Fruit fly (Drosophila melanogaster): ENCODE data around the gene schlank.

The schlank gene

dm6 chrX:6287842-6288241 lies 20.8 kb upstream of the schlank start, which contains the start of the genes Top3beta and wuho:
TSS of gene Top3beta (minus strand) at chrX:6287990.
TSS of gene wuho (plus strand) at chrX:6288100.
- no peak for TF ChIP-seq Myc (optimal IDR thresholded peaks at IDR 0.05)
- TF ChIP-seq h (optimal IDR thresholded peaks at IDR 0.05): no peak
- TF ChIP-seq ttk (optimal IDR thresholded peaks at IDR 0.05): no peak
- no peak for TF ChIP-seq psq (optimal IDR thresholded peaks at IDR 0.05)
- TF ChIP-seq insv (optimal IDR thresholded peaks at IDR 0.05): no peak
- no peak for TF ChIP-seq Sin3A (optimal IDR thresholded peaks at IDR 0.05)

- no peak for TF ChIP-seq insv (optimal IDR thresholded peaks at IDR 0.05)
- TF ChIP-seq Myc (optimal IDR thresholded peaks at IDR 0.05): no peak
- TF ChIP-seq psq (optimal IDR thresholded peaks at IDR 0.05): no peak
- TF ChIP-seq h (optimal IDR thresholded peaks at IDR 0.05): no peak
- TF ChIP-seq ttk (optimal IDR thresholded peaks at IDR 0.05): no peak
- no peak for TF ChIP-seq Sin3A (optimal IDR thresholded peaks at IDR 0.05)
These were observed 16.4 kb upstream of the schlank start, which contains the start of gene CG11700 for dm6 chrX:6283470-6283869. TSS of gene CG11700 (minus strand) at chrX:6283575.

dm6 chrX:6279629-6280073 lies 12.6 kb upstream of the schlank start, which contains the start of gene Ubi-p5E:
TSS of gene Ubi-p5E (minus strand) at chrX:6279647.
- no peak for TF ChIP-seq insv (optimal IDR thresholded peaks at IDR 0.05)
- no peak for TF ChIP-seq Sin3A (optimal IDR thresholded peaks at IDR 0.05)
- TF ChIP-seq Myc (optimal IDR thresholded peaks at IDR 0.05): no peak
- no peak for TF ChIP-seq h (optimal IDR thresholded peaks at IDR 0.05)
- no peak for TF ChIP-seq psq (optimal IDR thresholded peaks at IDR 0.05)
- no peak for TF ChIP-seq ttk (optimal IDR thresholded peaks at IDR 0.05)

- no peak for TF ChIP-seq ttk (optimal IDR thresholded peaks at IDR 0.05)
These were observed 12.0 kb upstream of the schlank start for dm6 chrX:6278879-6279628.

dm6 chrX:6276590-6276989 lies 9.6 kb upstream of the schlank start, which contains the start of gene CG3566:
TSS of gene CG3566 (minus strand) at chrX:6276724.
- no peak for TF ChIP-seq Sin3A (optimal IDR thresholded peaks at IDR 0.05)
- no peak for TF ChIP-seq h (optimal IDR thresholded peaks at IDR 0.05)
- no peak for TF ChIP-seq insv (optimal IDR thresholded peaks at IDR 0.05)
- no peak for TF ChIP-seq ttk (optimal IDR thresholded peaks at IDR 0.05)
- TF ChIP-seq psq (optimal IDR thresholded peaks at IDR 0.05): no peak
- no peak for TF ChIP-seq Myc (optimal IDR thresholded peaks at IDR 0.05)

- no peak for TF ChIP-seq insv (optimal IDR thresholded peaks at IDR 0.05)
- no peak for TF ChIP-seq Myc (optimal IDR thresholded peaks at IDR 0.05)
- TF ChIP-seq ttk (optimal IDR thresholded peaks at IDR 0.05): no peak
- TF ChIP-seq Sin3A (optimal IDR thresholded peaks at IDR 0.05): no peak
These were observed 936 bp upstream of the schlank start, which contains the start of gene Spt6 for dm6 chrX:6267745-6268582. TSS of gene Spt6 (plus strand) at chrX:6267797.

- peak; percentile 51 for TF ChIP-seq ttk (optimal IDR thresholded peaks at IDR 0.05)
- TF ChIP-seq Myc (optimal IDR thresholded peaks at IDR 0.05): no peak
- TF ChIP-seq psq (optimal IDR thresholded peaks at IDR 0.05): no peak
- no peak for TF ChIP-seq h (optimal IDR thresholded peaks at IDR 0.05)
- no peak for TF ChIP-seq insv (optimal IDR thresholded peaks at IDR 0.05)
- TF ChIP-seq Sin3A (optimal IDR thresholded peaks at IDR 0.05): no peak
These were observed 936 bp downstream of the schlank start for dm6 chrX:6266092-6266491.

- TF ChIP-seq psq (optimal IDR thresholded peaks at IDR 0.05) (no peak), Sin3A (optimal IDR thresholded peaks at IDR 0.05) (no peak), Myc (optimal IDR thresholded peaks at IDR 0.05) (no peak), h (optimal IDR thresholded peaks at IDR 0.05) (no peak), ttk (optimal IDR thresholded peaks at IDR 0.05) (no peak), insv (optimal IDR thresholded peaks at IDR 0.05) (no peak)
These were observed 1.6 kb downstream of the schlank start for dm6 chrX:6265456-6265877.

dm6 chrX:6264456-6264855 lies 2.6 kb downstream of the schlank start:
- TF ChIP-seq psq (optimal IDR thresholded peaks at IDR 0.05): no peak
- no peak for TF ChIP-seq insv (optimal IDR thresholded peaks at IDR 0.05)
- TF ChIP-seq h (optimal IDR thresholded peaks at IDR 0.05): no peak
- TF ChIP-seq Sin3A (optimal IDR thresholded peaks at IDR 0.05): no peak
- no peak for TF ChIP-seq ttk (optimal IDR thresholded peaks at IDR 0.05)
- no peak for TF ChIP-seq Myc (optimal IDR thresholded peaks at IDR 0.05)

dm6 chrX:6263614-6264130 lies 3.4 kb downstream of the schlank start:
- TF ChIP-seq Myc (optimal IDR thresholded peaks at IDR 0.05) (no peak), Sin3A (optimal IDR thresholded peaks at IDR 0.05) (no peak), ttk (optimal IDR thresholded peaks at IDR 0.05) (no peak), insv (optimal IDR thresholded peaks at IDR 0.05) (no peak)

dm6 chrX:6260900-6261299 lies 6.1 kb downstream of the schlank start, which contains the start of gene Josd:
TSS of gene Josd (plus strand) at chrX:6261169.
- no peak for TF ChIP-seq psq (optimal IDR thresholded peaks at IDR 0.05)
- TF ChIP-seq insv (optimal IDR thresholded peaks at IDR 0.05): no peak
- no peak for TF ChIP-seq ttk (optimal IDR thresholded peaks at IDR 0.05)
- no peak for TF ChIP-seq Sin3A (optimal IDR thresholded peaks at IDR 0.05)
- no peak for TF ChIP-seq h (optimal IDR thresholded peaks at IDR 0.05)
- no peak for TF ChIP-seq Myc (optimal IDR thresholded peaks at IDR 0.05)

dm6 chrX:6259696-6260095 lies 7.3 kb downstream of the schlank start:
- TF ChIP-seq Myc (optimal IDR thresholded peaks at IDR 0.05) (no peak), Sin3A (optimal IDR thresholded peaks at IDR 0.05) (no peak), h (optimal IDR thresholded peaks at IDR 0.05) (no peak), insv (optimal IDR thresholded peaks at IDR 0.05) (no peak), psq (optimal IDR thresholded peaks at IDR 0.05) (no peak), ttk (optimal IDR thresholded peaks at IDR 0.05) (no peak)

Measured in Kc167 (cell line).